Worm (Caenorhabditis elegans) whole organism, mixed stage, embryonic: ENCODE data around the gene T27E4.5.

Experiments
- bed-3 ChIP-seq: fragments of 200-800 bp; sonication (Bioruptor generic); optimal IDR thresholded peaks from 3 replicates; lab custom pipeline; 2018; ENCODE audit warnings: mild to moderate bottlenecking, missing genetic modification characterization, moderate library complexity, missing compliant biosample characterization
- blmp-1 ChIP-seq: fragments of 150-350 bp; optimal IDR thresholded peaks from 2 replicates; lab custom pipeline; 2014; ENCODE audit warnings: missing biosample characterization, missing genetic modification characterization
- ceh-39 ChIP-seq: fragments of 150-350 bp; optimal IDR thresholded peaks from 2 replicates; lab custom pipeline; 2014; ENCODE audit warnings: missing biosample characterization, missing genetic modification characterization
- ceh-43 ChIP-seq: fragments of 200-800 bp; sonication (Bioruptor generic); optimal IDR thresholded peaks from 2 replicates; lab custom pipeline; 2018; ENCODE audit warnings: mild to moderate bottlenecking, missing genetic modification characterization, moderate library complexity, missing compliant biosample characterization
- ceh-83 ChIP-seq: fragments of 200-800 bp; sonication (Bioruptor generic); optimal IDR thresholded peaks from 2 replicates; lab custom pipeline; 2018; ENCODE audit warnings: mild to moderate bottlenecking, missing genetic modification characterization, missing compliant biosample characterization
- ces-1 ChIP-seq: fragments of 150-350 bp; optimal IDR thresholded peaks from 2 replicates; lab custom pipeline; 2014; ENCODE audit warnings: missing biosample characterization, missing genetic modification reagents, missing genetic modification characterization
- cnd-1 ChIP-seq: fragments of 200-800 bp; sonication (Bioruptor generic); optimal IDR thresholded peaks from 2 replicates; lab custom pipeline; 2018; ENCODE audit warnings: mild to moderate bottlenecking, missing genetic modification characterization, missing compliant biosample characterization
- drap-1 ChIP-seq: fragments of 200-800 bp; sonication (Bioruptor generic); optimal IDR thresholded peaks from 3 replicates; lab custom pipeline; 2018; ENCODE audit warnings: mild to moderate bottlenecking, missing genetic modification characterization, missing compliant biosample characterization
- elt-1 ChIP-seq: sonication (generic microtip); optimal IDR thresholded peaks from 2 replicates; lab custom pipeline; 2017; ENCODE audit warnings: missing genetic modification characterization, mild to moderate bottlenecking, missing compliant biosample characterization, antibody characterized with exemption, moderate library complexity, borderline replicate concordance; ENCODE audit not compliant: insufficient read depth
- flh-1 ChIP-seq: fragments of 200-800 bp; sonication (Bioruptor generic); optimal IDR thresholded peaks from 2 replicates; lab custom pipeline; 2018; ENCODE audit warnings: mild to moderate bottlenecking, missing genetic modification characterization, moderate library complexity, missing compliant biosample characterization
- ham-2 ChIP-seq: fragments of 200-800 bp; sonication (Bioruptor generic); optimal IDR thresholded peaks from 2 replicates; lab custom pipeline; 2018; ENCODE audit warnings: mild to moderate bottlenecking, missing genetic modification characterization, missing compliant biosample characterization
- hlh-1 ChIP-seq: fragments of 150-350 bp; optimal IDR thresholded peaks from 2 replicates; lab custom pipeline; 2014; ENCODE audit warnings: missing biosample characterization, missing genetic modification reagents, missing genetic modification characterization
- lin-13 ChIP-seq: fragments of 150-350 bp; optimal IDR thresholded peaks from 2 replicates; lab custom pipeline; 2014; ENCODE audit warnings: missing biosample characterization, missing genetic modification characterization
- lin-32 ChIP-seq: fragments of 200-800 bp; sonication (Bioruptor generic); optimal IDR thresholded peaks from 2 replicates; lab custom pipeline; 2018; ENCODE audit warnings: mild to moderate bottlenecking, missing genetic modification characterization, missing compliant biosample characterization
- lsy-2 ChIP-seq: fragments of 150-350 bp; optimal IDR thresholded peaks from 2 replicates; lab custom pipeline; 2014; ENCODE audit warnings: missing biosample characterization, missing genetic modification characterization
- mab-5 ChIP-seq: fragments of 150-350 bp; optimal IDR thresholded peaks from 2 replicates; lab custom pipeline; 2014; ENCODE audit warnings: missing biosample characterization, missing genetic modification characterization
- mep-1 ChIP-seq: fragments of 150-350 bp; optimal IDR thresholded peaks from 2 replicates; lab custom pipeline; 2017; ENCODE audit warnings: missing biosample characterization, missing genetic modification reagents, missing genetic modification characterization, inconsistent platforms
- mls-2 ChIP-seq: sonication (generic microtip); optimal IDR thresholded peaks from 2 replicates; lab custom pipeline; 2016; ENCODE audit warnings: mild to moderate bottlenecking, missing genetic modification characterization, moderate library complexity, missing compliant biosample characterization
- nhr-12 ChIP-seq: fragments of 150-350 bp; optimal IDR thresholded peaks from 2 replicates; lab custom pipeline; 2014; ENCODE audit warnings: missing biosample characterization, missing genetic modification characterization
- nhr-2 ChIP-seq: fragments of 150-350 bp; optimal IDR thresholded peaks from 2 replicates; lab custom pipeline; 2014; ENCODE audit warnings: missing biosample characterization, missing genetic modification characterization
- nhr-237 ChIP-seq: fragments of 150-350 bp; optimal IDR thresholded peaks from 2 replicates; lab custom pipeline; 2014; ENCODE audit warnings: missing biosample characterization, missing genetic modification characterization
- nhr-28 ChIP-seq: fragments of 150-350 bp; optimal IDR thresholded peaks from 2 replicates; lab custom pipeline; 2014; ENCODE audit warnings: missing biosample characterization, missing genetic modification characterization
- nhr-76 ChIP-seq: sonication (generic microtip); optimal IDR thresholded peaks from 2 replicates; lab custom pipeline; 2017; ENCODE audit warnings: missing biosample characterization, missing genetic modification characterization
- pha-4 ChIP-seq: fragments of 150-350 bp; optimal IDR thresholded peaks from 2 replicates; lab custom pipeline; 2018; ENCODE audit warnings: missing biosample characterization, missing genetic modification reagents, missing genetic modification characterization
- sptf-1 ChIP-seq: sonication (generic microtip); optimal IDR thresholded peaks from 2 replicates; lab custom pipeline; 2017; ENCODE audit warnings: mild to moderate bottlenecking, missing genetic modification characterization, moderate library complexity, missing compliant biosample characterization
- tbx-8 ChIP-seq: fragments of 200-800 bp; sonication (Bioruptor generic); optimal IDR thresholded peaks from 2 replicates; lab custom pipeline; 2018; ENCODE audit warnings: mild to moderate bottlenecking, missing genetic modification characterization, moderate library complexity, missing compliant biosample characterization
- unc-120 ChIP-seq: sonication (generic microtip); optimal IDR thresholded peaks from 2 replicates; lab custom pipeline; 2017; ENCODE audit warnings: missing genetic modification characterization, missing compliant biosample characterization; ENCODE audit not compliant: poor library complexity, severe bottlenecking
- unc-39 ChIP-seq: fragments of 150-350 bp; optimal IDR thresholded peaks from 2 replicates; lab custom pipeline; 2014; ENCODE audit warnings: missing biosample characterization, missing genetic modification characterization
- unc-62 ChIP-seq: fragments of 150-350 bp; optimal IDR thresholded peaks from 2 replicates; lab custom pipeline; 2014; ENCODE audit warnings: missing biosample characterization, missing genetic modification reagents, missing genetic modification characterization
- zip-8 ChIP-seq: fragments of 150-350 bp; optimal IDR thresholded peaks from 2 replicates; lab custom pipeline; 2014; ENCODE audit warnings: missing biosample characterization, missing genetic modification characterization
- ztf-11 ChIP-seq: fragments of 150-350 bp; optimal IDR thresholded peaks from 2 replicates; lab custom pipeline; 2014; ENCODE audit warnings: missing biosample characterization, missing genetic modification characterization

T27E4.5 gene

DNA sequence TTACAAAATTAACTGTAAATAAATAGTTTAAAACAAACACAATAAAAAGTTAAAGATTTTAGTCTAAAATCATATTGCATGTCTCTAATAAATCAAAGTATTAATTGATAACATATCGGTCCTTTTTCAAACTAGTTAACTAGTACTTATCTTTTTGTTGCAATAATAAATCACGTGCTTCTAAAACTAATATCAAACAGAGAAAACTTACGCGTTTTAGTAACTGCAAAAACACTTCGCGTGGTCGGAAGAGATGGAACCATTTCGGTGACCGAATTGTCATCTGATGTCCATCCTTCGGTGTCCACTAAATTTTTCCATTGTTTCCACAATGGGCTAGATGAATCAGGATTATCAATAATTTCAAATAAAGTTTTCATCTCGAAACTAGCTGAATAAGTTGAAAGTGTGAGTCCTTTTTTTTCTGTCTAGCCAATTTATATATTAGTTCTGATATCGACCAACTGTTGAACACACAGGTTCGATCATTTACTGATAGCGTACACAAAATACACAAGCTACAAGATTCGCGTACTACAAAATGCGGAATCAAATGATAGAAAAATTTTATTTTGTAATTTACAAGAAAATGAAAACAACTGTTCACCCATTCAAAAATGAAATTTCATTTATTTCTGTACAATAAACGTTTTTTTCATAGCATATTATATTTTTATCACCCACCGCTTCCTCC lies 28.8 kb upstream of the T27E4.5 start, which contains the start of gene F21C10.9:
Gene F21C10.9 (minus strand): TSS at position 417 of the 694 bp plus-strand sequence.
- TF ChIP-seq ceh-83 (GFP tag; lab: Kevin White, UChicago): no peak
- no peak for TF ChIP-seq unc-39 (tag; lab: Kevin White, UChicago)
- no peak for TF ChIP-seq ces-1 (GFP tag; lab: Kevin White, UChicago)
- TF ChIP-seq flh-1 (GFP tag; lab: Kevin White, UChicago): no peak
- no peak for TF ChIP-seq ham-2 (GFP tag; lab: Kevin White, UChicago)
- no peak for TF ChIP-seq cnd-1 (tag; lab: Kevin White, UChicago)
- TF ChIP-seq sptf-1 (tag; lab: Kevin White, UChicago): no peak
- TF ChIP-seq lin-32 (GFP tag; lab: Kevin White, UChicago): no peak
- no peak for TF ChIP-seq zip-8 (tag; lab: Kevin White, UChicago)
- TF ChIP-seq nhr-76 (tag; lab: Kevin White, UChicago): no peak
- no peak for TF ChIP-seq ztf-11 (tag; lab: Kevin White, UChicago)
- no peak for TF ChIP-seq bed-3
- TF ChIP-seq pha-4 (tag; lab: Kevin White, UChicago): no peak
- no peak for TF ChIP-seq lsy-2 (tag; lab: Kevin White, UChicago)
- no peak for TF ChIP-seq ceh-43
- no peak for TF ChIP-seq blmp-1 (tag; lab: Kevin White, UChicago)
- TF ChIP-seq unc-62 (GFP tag; lab: Kevin White, UChicago): no peak
- TF ChIP-seq elt-1: no peak

DNA sequence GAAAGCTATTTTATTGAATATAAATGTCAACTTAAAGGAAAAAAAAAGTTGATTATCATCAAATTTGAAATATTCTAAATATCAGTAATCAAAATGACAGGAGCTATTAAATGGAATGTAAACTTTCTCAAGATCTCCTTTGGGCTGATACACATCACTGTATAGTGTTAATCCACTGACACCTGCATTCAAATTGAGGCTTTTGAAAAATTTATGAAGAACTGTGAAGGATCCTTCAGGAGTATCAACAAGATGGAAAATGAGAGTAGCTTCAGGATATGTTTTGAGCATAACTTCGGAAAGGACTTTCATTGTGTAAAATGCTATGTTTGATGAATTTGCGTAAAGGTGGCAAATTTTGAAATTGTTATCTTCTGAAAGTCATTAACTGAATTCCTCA lies 27.6 kb upstream of the T27E4.5 start:
- TF ChIP-seq mep-1 (tag; lab: Kevin White, UChicago) (no peak), sptf-1 (tag; lab: Kevin White, UChicago) (no peak), lin-13 (tag; lab: Kevin White, UChicago) (no peak), unc-120 (tag; lab: Kevin White, UChicago) (no peak), drap-1 (GFP tag; lab: Kevin White, UChicago) (no peak)

DNA sequence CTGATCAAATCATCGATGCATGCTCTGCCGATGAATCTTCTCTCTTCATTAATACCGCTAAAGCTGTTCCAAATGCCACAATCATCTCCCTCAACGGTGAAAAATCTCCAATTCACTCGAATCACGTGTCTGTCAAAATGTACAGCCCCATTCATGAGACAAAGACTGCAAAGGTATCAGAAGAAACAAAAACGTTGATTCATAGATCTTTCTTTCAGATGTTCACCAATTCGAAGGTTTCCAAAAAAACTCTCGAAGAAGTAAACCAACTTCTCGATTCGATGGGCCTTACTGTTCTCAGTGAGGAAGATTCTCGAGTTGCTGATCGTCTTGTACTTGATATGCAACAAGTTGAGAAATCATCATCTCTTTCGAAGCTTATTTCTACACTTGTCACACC lies 27.1 kb upstream of the T27E4.5 start:
- TF ChIP-seq mep-1 (tag; lab: Kevin White, UChicago): no peak
- no peak for TF ChIP-seq ceh-39 (tag; lab: Kevin White, UChicago)
- no peak for TF ChIP-seq lin-13 (tag; lab: Kevin White, UChicago)
- TF ChIP-seq ztf-11 (tag; lab: Kevin White, UChicago): no peak
- TF ChIP-seq lin-32 (GFP tag; lab: Kevin White, UChicago): no peak
- TF ChIP-seq lsy-2 (tag; lab: Kevin White, UChicago): no peak
- no peak for TF ChIP-seq unc-120 (tag; lab: Kevin White, UChicago)
- TF ChIP-seq zip-8 (tag; lab: Kevin White, UChicago): no peak
- TF ChIP-seq ceh-43: no peak
- TF ChIP-seq unc-62 (GFP tag; lab: Kevin White, UChicago): no peak
- TF ChIP-seq ceh-83 (GFP tag; lab: Kevin White, UChicago): no peak
- no peak for TF ChIP-seq cnd-1 (tag; lab: Kevin White, UChicago)
- TF ChIP-seq tbx-8 (GFP tag; lab: Kevin White, UChicago): no peak
- TF ChIP-seq elt-1: no peak
- TF ChIP-seq mls-2 (tag; lab: Kevin White, UChicago): no peak
- no peak for TF ChIP-seq nhr-12 (tag; lab: Kevin White, UChicago)
- TF ChIP-seq nhr-28 (tag; lab: Kevin White, UChicago): no peak
- no peak for TF ChIP-seq ces-1 (GFP tag; lab: Kevin White, UChicago)
- TF ChIP-seq bed-3: no peak

DNA sequence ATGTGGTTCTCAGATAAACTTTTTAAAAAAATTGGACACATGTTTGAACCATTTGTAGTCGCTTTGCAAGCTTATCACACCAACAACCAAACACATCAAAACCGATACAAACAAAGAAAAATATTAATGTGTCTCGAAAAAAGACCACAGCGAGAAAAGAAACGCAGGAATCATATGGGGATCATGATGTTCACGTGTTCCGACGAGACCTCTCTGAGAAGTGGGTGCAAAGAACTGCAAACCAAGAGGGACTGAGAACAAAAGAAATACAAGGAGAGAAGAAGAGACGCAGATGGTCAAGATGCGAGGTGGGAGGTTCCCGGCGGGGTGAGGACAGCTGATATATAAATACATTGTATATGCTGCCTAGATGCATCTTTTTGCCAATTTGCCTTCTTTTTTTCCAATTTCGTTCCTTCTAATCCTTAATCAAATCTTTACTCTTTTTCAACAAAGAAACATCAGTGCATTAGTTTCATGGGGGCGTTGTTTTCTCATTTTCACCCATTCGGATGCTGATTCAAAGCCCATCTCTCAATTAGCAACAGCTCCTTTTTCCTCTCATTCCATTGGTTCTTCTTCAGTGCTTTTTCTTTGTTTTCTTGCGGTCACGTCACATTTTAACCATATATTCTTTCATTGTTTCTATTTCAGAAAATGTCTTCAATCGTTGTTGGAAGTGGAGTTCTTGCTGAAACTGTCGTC lies 26.2 kb upstream of the T27E4.5 start, which contains the start of gene F21C10.10:
Gene F21C10.10 (plus strand): TSS at position 655 of the 705 bp plus-strand sequence.
- TF ChIP-seq sptf-1 (tag; lab: Kevin White, UChicago) (no peak), unc-62 (GFP tag; lab: Kevin White, UChicago) (peak; percentile 87), nhr-2 (tag; lab: Kevin White, UChicago) (peak; percentile 72), nhr-237 (tag; lab: Kevin White, UChicago) (peak; percentile 6), unc-120 (tag; lab: Kevin White, UChicago) (peak; percentile 74), ceh-39 (tag; lab: Kevin White, UChicago) (peak; percentile 59), cnd-1 (tag; lab: Kevin White, UChicago) (peak; percentile 6), ces-1 (GFP tag; lab: Kevin White, UChicago) (peak; percentile 64), lsy-2 (tag; lab: Kevin White, UChicago) (peak; percentile 28), mab-5 (tag; lab: Kevin White, UChicago) (no peak), hlh-1 (tag; lab: Kevin White, UChicago) (peak; percentile 88), mep-1 (tag; lab: Kevin White, UChicago) (peak; percentile 62), drap-1 (GFP tag; lab: Kevin White, UChicago) (peak; percentile 29), ceh-83 (GFP tag; lab: Kevin White, UChicago) (no peak), pha-4 (tag; lab: Kevin White, UChicago) (peak; percentile 61), elt-1 (peak; percentile 49)
